Fruit fly (Drosophila melanogaster) whole organism, embryonic: ENCODE measurements around the gene fend.

ENCODE experiments used
- Abd-B ChIP-seq: fragments of 200-800 bp; sonication (Bioruptor generic); optimal IDR thresholded peaks from 2 replicates; lab custom pipeline; 2018; ENCODE audit warnings: missing biosample characterization, mild to moderate bottlenecking, missing genetic modification characterization, moderate library complexity
- Blimp-1 ChIP-seq: fragments of 200-800 bp; sonication (Bioruptor generic); optimal IDR thresholded peaks from 3 replicates; lab custom pipeline; 2018; ENCODE audit warnings: missing biosample characterization, missing genetic modification characterization, mild to moderate bottlenecking, moderate library complexity, missing genetic modification reagents
- CG10147 ChIP-seq: fragments of 200-800 bp; sonication (Bioruptor generic); optimal IDR thresholded peaks from 2 replicates; lab custom pipeline; 2019; ENCODE audit warnings: missing biosample characterization, mild to moderate bottlenecking, missing genetic modification characterization, moderate library complexity
- CG12299 ChIP-seq: fragments of 200-800 bp; sonication (Bioruptor generic); optimal IDR thresholded peaks from 2 replicates; lab custom pipeline; 2018; ENCODE audit warnings: missing biosample characterization, mild to moderate bottlenecking, missing genetic modification characterization
- CG13296 ChIP-seq: fragments of 200-800 bp; sonication (Bioruptor generic); optimal IDR thresholded peaks from 3 replicates; lab custom pipeline; 2018; ENCODE audit warnings: missing biosample characterization, mild to moderate bottlenecking, missing genetic modification characterization
- CG13424 ChIP-seq: fragments of 200-800 bp; sonication (Bioruptor generic); optimal IDR thresholded peaks from 2 replicates; lab custom pipeline; 2019; ENCODE audit warnings: missing biosample characterization, mild to moderate bottlenecking, missing genetic modification characterization, moderate library complexity
- CG15514 ChIP-seq: fragments of 200-800 bp; sonication (Bioruptor generic); optimal IDR thresholded peaks from 3 replicates; lab custom pipeline; 2017; ENCODE audit warnings: missing biosample characterization, missing genetic modification characterization, mild to moderate bottlenecking, moderate library complexity, missing genetic modification reagents
- CG1603 ChIP-seq: fragments of 200-800 bp; sonication (Bioruptor generic); optimal IDR thresholded peaks from 2 replicates; lab custom pipeline; 2019; ENCODE audit warnings: missing biosample characterization, mild to moderate bottlenecking, missing genetic modification characterization, moderate library complexity
- CG17385 ChIP-seq: fragments of 200-800 bp; sonication (Bioruptor generic); optimal IDR thresholded peaks from 3 replicates; lab custom pipeline; 2018; ENCODE audit warnings: missing biosample characterization, mild to moderate bottlenecking, missing genetic modification characterization
- CG17912 ChIP-seq: fragments of 200-800 bp; sonication (Bioruptor generic); optimal IDR thresholded peaks from 2 replicates; lab custom pipeline; 2018; ENCODE audit warnings: missing biosample characterization, mild to moderate bottlenecking, missing genetic modification characterization
- CG1792 ChIP-seq: fragments of 200-800 bp; sonication (Bioruptor generic); optimal IDR thresholded peaks from 2 replicates; lab custom pipeline; 2016; ENCODE audit warnings: missing biosample characterization, missing genetic modification characterization
- CG2712 ChIP-seq: fragments of 200-800 bp; optimal IDR thresholded peaks from 3 replicates; lab custom pipeline; 2019; ENCODE audit warnings: missing biosample characterization, mild to moderate bottlenecking, missing genetic modification characterization, moderate library complexity
- CG2889 ChIP-seq: fragments of 200-800 bp; sonication (Bioruptor generic); IDR thresholded peaks from 3 replicates; pipeline ENCODE4 v1.3.6; 2022; ENCODE audit warnings: missing biosample characterization, missing genetic modification characterization
- CG3281 ChIP-seq: fragments of 200-800 bp; sonication (Bioruptor generic); optimal IDR thresholded peaks from 3 replicates; lab custom pipeline; 2017; ENCODE audit warnings: missing biosample characterization, mild to moderate bottlenecking, missing genetic modification characterization
- CG6654 ChIP-seq: fragments of 200-800 bp; sonication (Bioruptor generic); optimal IDR thresholded peaks from 2 replicates; lab custom pipeline; 2017; ENCODE audit warnings: missing biosample characterization, mild to moderate bottlenecking, missing genetic modification characterization
- CG6813 ChIP-seq: fragments of 200-800 bp; sonication (Bioruptor generic); optimal IDR thresholded peaks from 2 replicates; lab custom pipeline; 2017; ENCODE audit warnings: missing biosample characterization, missing genetic modification characterization, mild to moderate bottlenecking, moderate library complexity, missing genetic modification reagents
- CG7928 ChIP-seq: fragments of 200-800 bp; sonication (Bioruptor generic); optimal IDR thresholded peaks from 2 replicates; lab custom pipeline; 2017; ENCODE audit warnings: missing biosample characterization, mild to moderate bottlenecking, missing genetic modification characterization
- CkIIα-i1 ChIP-seq: fragments of 200-800 bp; sonication (Bioruptor generic); IDR thresholded peaks from 2 replicates; pipeline ENCODE4 v1.3.6; 2022; ENCODE audit warnings: missing biosample characterization, missing genetic modification characterization
- D19B ChIP-seq: fragments of 200-800 bp; sonication (Bioruptor generic); optimal IDR thresholded peaks from 2 replicates; lab custom pipeline; 2017; ENCODE audit warnings: missing biosample characterization, mild to moderate bottlenecking, missing genetic modification characterization
- Dek ChIP-seq: fragments of 200-800 bp; sonication (Bioruptor generic); optimal IDR thresholded peaks from 3 replicates; lab custom pipeline; 2019; ENCODE audit warnings: missing biosample characterization, mild to moderate bottlenecking, missing genetic modification characterization, moderate library complexity
- Dll ChIP-seq: fragments of 200-800 bp; sonication (Bioruptor generic); IDR thresholded peaks from 4 replicates; pipeline ENCODE4 v1.3.6; 2022; ENCODE audit warnings: missing biosample characterization, missing genetic modification characterization; ENCODE audit not compliant: partially characterized antibody
- Gsc ChIP-seq: fragments of 200-800 bp; sonication (Bioruptor generic); IDR thresholded peaks from 2 replicates; pipeline ENCODE4 v1.3.6; 2022; ENCODE audit warnings: missing biosample characterization, missing genetic modification characterization
- HHEX ChIP-seq: fragments of 200-800 bp; sonication (Bioruptor generic); optimal IDR thresholded peaks from 3 replicates; lab custom pipeline; 2017; ENCODE audit warnings: missing biosample characterization, mild to moderate bottlenecking, missing genetic modification characterization, missing genetic modification reagents
- Hr3 ChIP-seq: fragments of 200-800 bp; sonication (Bioruptor generic); optimal IDR thresholded peaks from 3 replicates; lab custom pipeline; 2016; ENCODE audit warnings: missing biosample characterization, missing genetic modification characterization
- Meics ChIP-seq: fragments of 200-800 bp; sonication (Bioruptor generic); optimal IDR thresholded peaks from 2 replicates; lab custom pipeline; 2017; ENCODE audit warnings: missing biosample characterization, mild to moderate bottlenecking, missing genetic modification characterization
- Neu2 ChIP-seq: fragments of 200-800 bp; sonication (Bioruptor generic); optimal IDR thresholded peaks from 3 replicates; lab custom pipeline; 2016; ENCODE audit warnings: missing biosample characterization, missing genetic modification characterization, borderline replicate concordance
- Nf-YB ChIP-seq: fragments of 200-800 bp; sonication (Bioruptor generic); optimal IDR thresholded peaks from 3 replicates; lab custom pipeline; 2019; ENCODE audit warnings: missing biosample characterization, mild to moderate bottlenecking, missing genetic modification characterization, moderate library complexity
- Nf-YC ChIP-seq: fragments of 200-800 bp; optimal IDR thresholded peaks from 3 replicates; lab custom pipeline; 2019; ENCODE audit warnings: missing biosample characterization, mild to moderate bottlenecking, missing genetic modification characterization, moderate library complexity
- Sox100B ChIP-seq: fragments of 200-800 bp; sonication (Bioruptor generic); optimal IDR thresholded peaks from 3 replicates; lab custom pipeline; 2018; ENCODE audit warnings: missing biosample characterization, mild to moderate bottlenecking, missing genetic modification characterization
- Sry-δ ChIP-seq: fragments of 200-800 bp; sonication (Bioruptor generic); optimal IDR thresholded peaks from 2 replicates; lab custom pipeline; 2016; ENCODE audit warnings: missing biosample characterization, missing genetic modification characterization
- chif ChIP-seq, 2 experiments: fragments of 200-800 bp; sonication (Bioruptor generic); optimal IDR thresholded peaks; 3 replicates each; lab custom pipeline; 2016; ENCODE audit warnings: missing biosample characterization in 2 of 2, missing genetic modification characterization in 2 of 2
- chm ChIP-seq: fragments of 200-800 bp; sonication (Bioruptor generic); IDR thresholded peaks from 2 replicates; pipeline ENCODE4 v1.3.6; 2022; ENCODE audit warnings: missing biosample characterization, missing genetic modification characterization
- dmrt99B ChIP-seq: fragments of 200-800 bp; sonication (Bioruptor generic); optimal IDR thresholded peaks from 2 replicates; lab custom pipeline; 2018; ENCODE audit warnings: missing biosample characterization, mild to moderate bottlenecking, missing genetic modification characterization, moderate library complexity
- dpn ChIP-seq, 2 experiments: fragments of 200-800 bp; sonication (Bioruptor generic); optimal IDR thresholded peaks; 3 replicates each; lab custom pipeline; 2016; ENCODE audit warnings: missing biosample characterization in 2 of 2, missing genetic modification characterization in 2 of 2
- ewg ChIP-seq: fragments of 200-800 bp; sonication (Bioruptor generic); optimal IDR thresholded peaks from 3 replicates; lab custom pipeline; 2017; ENCODE audit warnings: mild to moderate bottlenecking, missing biosample characterization, missing genetic modification reagents, missing genetic modification characterization
- exex ChIP-seq: fragments of 200-800 bp; sonication (Bioruptor generic); optimal IDR thresholded peaks from 4 replicates; lab custom pipeline; 2018; ENCODE audit warnings: missing biosample characterization, mild to moderate bottlenecking, missing genetic modification characterization, moderate library complexity
- gce ChIP-seq: fragments of 200-800 bp; sonication (Bioruptor generic); IDR thresholded peaks from 3 replicates; pipeline ENCODE4 v1.3.6; 2022; ENCODE audit warnings: missing biosample characterization, missing genetic modification characterization
- grau ChIP-seq: fragments of 200-800 bp; optimal IDR thresholded peaks from 3 replicates; lab custom pipeline; 2019; ENCODE audit warnings: missing biosample characterization, mild to moderate bottlenecking, missing genetic modification characterization, moderate library complexity
- grn ChIP-seq: fragments of 200-800 bp; sonication (Bioruptor generic); optimal IDR thresholded peaks from 3 replicates; lab custom pipeline; 2017; ENCODE audit warnings: missing biosample characterization, missing genetic modification characterization
- h ChIP-seq: fragments of >200 bp; optimal IDR thresholded peaks from 2 replicates; lab custom pipeline; 2017
- hb ChIP-seq: fragments of 200-800 bp; sonication (Bioruptor generic); IDR thresholded peaks from 3 replicates; pipeline ENCODE4 v1.3.6; 2022; ENCODE audit warnings: missing biosample characterization, missing genetic modification characterization; ENCODE audit not compliant: partially characterized antibody
- hbn ChIP-seq: fragments of 200-800 bp; sonication (Bioruptor generic); IDR thresholded peaks from 2 replicates; pipeline ENCODE4 v1.3.6; 2022; ENCODE audit warnings: missing biosample characterization, missing genetic modification characterization; ENCODE audit not compliant: partially characterized antibody
- insv ChIP-seq, 2 experiments: fragments of 200-800 bp; sonication (Bioruptor generic); optimal IDR thresholded peaks; 3 replicates each; lab custom pipeline; 2016 to 2018; ENCODE audit warnings: missing biosample characterization in 2 of 2, missing genetic modification characterization in 2 of 2
- nmo ChIP-seq: fragments of 200-800 bp; sonication (Bioruptor generic); optimal IDR thresholded peaks from 2 replicates; lab custom pipeline; 2018; ENCODE audit warnings: missing biosample characterization, mild to moderate bottlenecking, missing genetic modification characterization, moderate library complexity
- pnt ChIP-seq: fragments of 200-800 bp; sonication (Bioruptor generic); optimal IDR thresholded peaks from 3 replicates; lab custom pipeline; 2016; ENCODE audit warnings: missing biosample characterization, missing genetic modification characterization
- sr ChIP-seq: fragments of 200-800 bp; sonication (Bioruptor generic); IDR thresholded peaks from 3 replicates; pipeline ENCODE4 v1.3.6; 2022; ENCODE audit warnings: missing biosample characterization, missing genetic modification characterization
- sug ChIP-seq: fragments of 200-800 bp; optimal IDR thresholded peaks from 2 replicates; lab custom pipeline; 2019; ENCODE audit warnings: missing biosample characterization, mild to moderate bottlenecking, missing genetic modification characterization, moderate library complexity
- tio ChIP-seq: fragments of 200-800 bp; sonication (Bioruptor generic); optimal IDR thresholded peaks from 2 replicates; lab custom pipeline; 2017; ENCODE audit warnings: missing biosample characterization, missing genetic modification characterization, inconsistent platforms
- zfh2 ChIP-seq: fragments of 200-800 bp; sonication (Bioruptor generic); optimal IDR thresholded peaks from 2 replicates; lab custom pipeline; 2016; ENCODE audit warnings: missing biosample characterization, missing genetic modification characterization

fend gene

dm6 chrX:9118961-9119633, 15.8 kb downstream of the fend start:
- 0 out of 2 replicates have a peak, but pooled peaks have one; percentile 30 for TF ChIP-seq chm (GFP tag; lab: Robert Waterston, UW)
- no peak for TF ChIP-seq CkIIα-i1 (GFP tag; lab: Robert Waterston, UW)
- no peak for TF ChIP-seq tio (GFP tag; lab: Kevin White, UChicago)
- no peak for TF ChIP-seq Neu2 (GFP tag; lab: Kevin White, UChicago)
- TF ChIP-seq CG10147 (GFP tag; lab: Kevin White, UChicago), result peak; percentile 59
- TF ChIP-seq CG15514 (GFP tag; lab: Kevin White, UChicago), result peak; percentile 37
- peak; percentile 55 for TF ChIP-seq Sox100B
- no peak for TF ChIP-seq hbn (GFP tag; lab: Robert Waterston, UW)
- no peak for TF ChIP-seq insv (GFP tag; optimal IDR thresholded peaks at IDR 0.05; lab: Kevin White, UChicago)
- no peak for TF ChIP-seq CG17912 (GFP tag; lab: Kevin White, UChicago)
- TF ChIP-seq Gsc (GFP tag; lab: Robert Waterston, UW), result no peak
- TF ChIP-seq CG13424 (tag; lab: Kevin White, UChicago), result peak; percentile 37
- peak; percentile 46 for TF ChIP-seq pnt (GFP tag; lab: Kevin White, UChicago)
- TF ChIP-seq CG12299 (tag; lab: Kevin White, UChicago), result no peak
- TF ChIP-seq CG1792 (GFP tag; lab: Kevin White, UChicago), result peak; percentile 14
- no peak for TF ChIP-seq CG2889
- TF ChIP-seq Dek (tag; lab: Kevin White, UChicago), result no peak
- no peak for TF ChIP-seq gce (GFP tag; lab: Robert Waterston, UW)
- TF ChIP-seq sr, result peak; percentile 97
- no peak for TF ChIP-seq CG7928 (GFP tag; lab: Kevin White, UChicago)
- TF ChIP-seq CG2712 (tag; lab: Kevin White, UChicago), result peak; percentile 13
- peak; percentile 46 for TF ChIP-seq HHEX (GFP tag; lab: Kevin White, UChicago)
- peak; percentile 31 for TF ChIP-seq Meics (GFP tag; lab: Kevin White, UChicago)
- no peak for TF ChIP-seq grau (tag; lab: Kevin White, UChicago)
- peak; percentile 65 for TF ChIP-seq Blimp-1
- peak; percentile 14 for TF ChIP-seq CG6813
- TF ChIP-seq hb (GFP tag; lab: Robert Waterston, UW), result no peak
- no peak for TF ChIP-seq exex
- TF ChIP-seq zfh2, result no peak
- TF ChIP-seq sug, result peak; percentile 12
- TF ChIP-seq dmrt99B (tag; lab: Kevin White, UChicago), result peak; percentile 76
- TF ChIP-seq CG17385 (GFP tag; lab: Kevin White, UChicago), result peak; percentile 54
- TF ChIP-seq h, result no peak
- peak; percentile 20 for TF ChIP-seq D19B (GFP tag; lab: Kevin White, UChicago)
- TF ChIP-seq CG3281 (GFP tag; lab: Kevin White, UChicago), result peak; percentile 57
- TF ChIP-seq ewg, result peak; percentile 1
- TF ChIP-seq Nf-YB (GFP tag; lab: Kevin White, UChicago), result no peak
- TF ChIP-seq nmo (GFP tag; lab: Kevin White, UChicago), result peak; percentile 68
- TF ChIP-seq dpn (GFP tag; optimal IDR thresholded peaks at IDR 0.05; lab: Kevin White, UChicago), result peak in 1 of 2 experiments; percentile 35
- TF ChIP-seq Nf-YC, result no peak
- TF ChIP-seq chif (GFP tag; optimal IDR thresholded peaks at IDR 0.05; lab: Kevin White, UChicago), result peak in 1 of 2 experiments; percentile 6
- TF ChIP-seq CG6654 (GFP tag; lab: Kevin White, UChicago), result peak; percentile 24
- no peak for TF ChIP-seq grn (GFP tag; lab: Kevin White, UChicago)
- TF ChIP-seq CG1603 (tag; lab: Kevin White, UChicago), result no peak
- peak; percentile 2 for TF ChIP-seq Sry-δ (GFP tag; lab: Kevin White, UChicago)
- peak; percentile 47 for TF ChIP-seq Abd-B (GFP tag; lab: Kevin White, UChicago)
- TF ChIP-seq Hr3, result no peak
- peak; percentile 46 for TF ChIP-seq CG13296
- TF ChIP-seq Dll (GFP tag; lab: Robert Waterston, UW), result no peak
